Fruit fly (Drosophila melanogaster): ENCODE results near the gene Ada.

Ada gene

dm6 chr3R:9031797-9032418 is 33.1 kb upstream of the Ada start (continued):
- TF ChIP-seq pros (GFP tag; optimal IDR thresholded peaks at IDR 0.05) (peak; percentile 46), CG18764 (GFP tag; optimal IDR thresholded peaks at IDR 0.05) (peak; percentile 65), Dek (tag; optimal IDR thresholded peaks at IDR 0.05) (peak; percentile 85), insv (GFP tag; optimal IDR thresholded peaks at IDR 0.05) (peak in 1 of 2 experiments; percentile 3), kah (GFP tag; optimal IDR thresholded peaks at IDR 0.05) (peak; percentile 47), Dad (GFP tag; optimal IDR thresholded peaks at IDR 0.05) (peak; percentile 67), chinmo (GFP tag; IDR thresholded peaks at IDR 0.05; ENCODE audit: partially characterized antibody) (no peak), CG6689 (GFP tag; IDR thresholded peaks at IDR 0.05) (peak; percentile 89), Drgx (GFP tag; IDR thresholded peaks at IDR 0.05) (peak; percentile 99), CG2116 (GFP tag; optimal IDR thresholded peaks at IDR 0.05) (peak; percentile 59), Stat92E (GFP tag; optimal IDR thresholded peaks at IDR 0.05) (peak in 1 of 3 experiments; percentile 95), CG17568 (GFP tag; optimal IDR thresholded peaks at IDR 0.05) (peak; percentile 85), Ravus (GFP tag; IDR thresholded peaks at IDR 0.05) (peak; percentile 55), CG6654 (GFP tag; optimal IDR thresholded peaks at IDR 0.05) (peak; percentile 60), Sox102F (GFP tag; optimal IDR thresholded peaks at IDR 0.05) (peak; percentile 96), HHEX (GFP tag; optimal IDR thresholded peaks at IDR 0.05) (peak; percentile 88), h (optimal IDR thresholded peaks at IDR 0.05) (no peak), eyg (GFP tag; optimal IDR thresholded peaks at IDR 0.05) (peak; percentile 74), CG2889 (GFP tag; IDR thresholded peaks at IDR 0.05) (peak; percentile 87), cato (GFP tag; optimal IDR thresholded peaks at IDR 0.05; ENCODE audit: borderline replicate concordance) (peak; percentile 58), CoRest (tag; optimal IDR thresholded peaks at IDR 0.05) (peak; percentile 84), fu2 (GFP tag; optimal IDR thresholded peaks at IDR 0.05) (peak; percentile 70), CG11695 (GFP tag; IDR thresholded peaks at IDR 0.05) (peak; percentile 95), vnd (GFP tag; IDR thresholded peaks at IDR 0.05; ENCODE audit: partially characterized antibody) (no peak), CG9932 (GFP tag; IDR thresholded peaks at IDR 0.05) (peak; percentile 87), ranshi (GFP tag; IDR thresholded peaks at IDR 0.05) (peak; percentile 93), B-H1 (GFP tag; IDR thresholded peaks at IDR 0.05) (peak; percentile 87; the same call in 2 of the 3 replicates), CG6175 (GFP tag; IDR thresholded peaks at IDR 0.05) (peak; percentile 74; the same call in 2 of the 3 replicates), Gsc (GFP tag; IDR thresholded peaks at IDR 0.05) (no peak), CG17385 (GFP tag; optimal IDR thresholded peaks at IDR 0.05) (peak; percentile 84), grn (GFP tag; optimal IDR thresholded peaks at IDR 0.05) (no peak), CG1024 (GFP tag; IDR thresholded peaks at IDR 0.05) (peak; percentile 82), croc (GFP tag; conservative IDR thresholded peaks at IDR 0.05) (peak; percentile 78), CG31224 (GFP tag; IDR thresholded peaks at IDR 0.05) (peak; percentile 80), CG34224 (GFP tag; IDR thresholded peaks at IDR 0.05; ENCODE audit: partially characterized antibody) (no peak), CG34422 (GFP tag; IDR thresholded peaks at IDR 0.05) (peak; percentile 91), fd96Cb (tag; optimal IDR thresholded peaks at IDR 0.05) (peak; percentile 87), ATbp (GFP tag; optimal IDR thresholded peaks at IDR 0.05) (peak; percentile 92), CG3995 (GFP tag; optimal IDR thresholded peaks at IDR 0.05) (peak; percentile 47), toy (GFP tag; IDR thresholded peaks at IDR 0.05) (peak; percentile 71; the same call in 1 of the 2 replicates), CG32772 (GFP tag; IDR thresholded peaks at IDR 0.05) (peak; percentile 90), prd (optimal IDR thresholded peaks at IDR 0.05) (no peak), prd (GFP tag; IDR thresholded peaks at IDR 0.05) (peak; percentile 90), jumu (GFP tag; optimal IDR thresholded peaks at IDR 0.05) (peak; percentile 72), CG14710 (tag; optimal IDR thresholded peaks at IDR 0.05) (peak; percentile 70), CG10147 (GFP tag; optimal IDR thresholded peaks at IDR 0.05) (peak; percentile 79), cg (GFP tag; optimal IDR thresholded peaks at IDR 0.05) (no peak), kay (GFP tag; optimal IDR thresholded peaks at IDR 0.05) (peak; percentile 77), pum (GFP tag; optimal IDR thresholded peaks at IDR 0.05) (peak; percentile 82), CG11247 (GFP tag; IDR thresholded peaks at IDR 0.05) (peak; percentile 78)
